Worm (Caenorhabditis elegans): ENCODE results near the gene clec-64.

clec-64 gene

ce11 chrII:12944587-12945126, 46.6 kb downstream of the clec-64 start (continued):
- TF ChIP-seq ceh-6 (GFP tag; optimal IDR thresholded peaks at IDR 0.05) (peak; percentile 24), nfya-1 (tag; optimal IDR thresholded peaks at IDR 0.05) (peak; percentile 66), hlh-8 (tag; optimal IDR thresholded peaks at IDR 0.05) (peak; percentile 25), K09A11.1 (tag; optimal IDR thresholded peaks at IDR 0.05; ENCODE audit: insufficient read depth) (no peak), pha-2 (tag; optimal IDR thresholded peaks at IDR 0.05) (peak; percentile 78), npax-4 (tag; optimal IDR thresholded peaks at IDR 0.05) (no peak), pag-3 (tag; optimal IDR thresholded peaks at IDR 0.05; ENCODE audit: borderline replicate concordance) (no peak), ahr-1 (tag; optimal IDR thresholded peaks at IDR 0.05) (no peak), pat-9 (tag; optimal IDR thresholded peaks at IDR 0.05) (peak; percentile 34), mec-3 (tag; optimal IDR thresholded peaks at IDR 0.05; ENCODE audit: borderline replicate concordance) (no peak), hlh-15 (tag; optimal IDR thresholded peaks at IDR 0.05) (no peak), sox-2 (GFP tag; IDR thresholded peaks at IDR 0.05) (peak; percentile 31; the same call in 1 of the 2 replicates), F13H6.1 (tag; optimal IDR thresholded peaks at IDR 0.05) (peak; percentile 37), nhr-232 (tag; optimal IDR thresholded peaks at IDR 0.05) (peak; percentile 22), ttx-3 (tag; optimal IDR thresholded peaks at IDR 0.05) (no peak), ceh-31 (tag; optimal IDR thresholded peaks at IDR 0.05) (peak; percentile 74), unc-55 (GFP tag; optimal IDR thresholded peaks at IDR 0.05) (peak; percentile 8), pax-1 (tag; optimal IDR thresholded peaks at IDR 0.05) (no peak), sdc-2 (tag; optimal IDR thresholded peaks at IDR 0.05) (peak; percentile 67), ets-4 (tag; optimal IDR thresholded peaks at IDR 0.05) (peak; percentile 12), ceh-45 (GFP tag; IDR thresholded peaks at IDR 0.05) (no peak), ceh-19 (GFP tag; optimal IDR thresholded peaks at IDR 0.05) (no peak), ceh-34 (tag; optimal IDR thresholded peaks at IDR 0.05) (peak; percentile 77), gmeb-2 (tag; optimal IDR thresholded peaks at IDR 0.05) (peak; percentile 45), ref-2 (tag; optimal IDR thresholded peaks at IDR 0.05) (peak; percentile 85), C38D4.7 (GFP tag; optimal IDR thresholded peaks at IDR 0.05) (peak; percentile 42), madf-2 (tag; optimal IDR thresholded peaks at IDR 0.05) (peak; percentile 26), lin-11 (tag; optimal IDR thresholded peaks at IDR 0.05) (peak; percentile 14), tbx-7 (tag; optimal IDR thresholded peaks at IDR 0.05) (peak; percentile 50), Y22D7AL.16 (tag; optimal IDR thresholded peaks at IDR 0.05) (no peak), tbx-2 (tag; optimal IDR thresholded peaks at IDR 0.05) (peak; percentile 82), zip-5 (tag; optimal IDR thresholded peaks at IDR 0.05) (no peak), pha-4 (tag; optimal IDR thresholded peaks at IDR 0.05) (no peak), odd-2 (tag; optimal IDR thresholded peaks at IDR 0.05) (no peak), fax-1 (tag; optimal IDR thresholded peaks at IDR 0.05) (no peak)

- no peak for TF ChIP-seq ceh-19 (GFP tag; optimal IDR thresholded peaks at IDR 0.05)
- no peak for TF ChIP-seq ceh-24 (tag; optimal IDR thresholded peaks at IDR 0.05)
- TF ChIP-seq pha-2 (tag; optimal IDR thresholded peaks at IDR 0.05): no peak
- TF ChIP-seq nhr-232 (tag; optimal IDR thresholded peaks at IDR 0.05): no peak
- no peak for TF ChIP-seq pros-1 (tag; optimal IDR thresholded peaks at IDR 0.05)
- TF ChIP-seq nfya-1 (tag; optimal IDR thresholded peaks at IDR 0.05): no peak
These were observed 50.1 kb downstream of the clec-64 start, which contains the start of gene F58G1.7 for ce11 chrII:12948158-12948557. TSS of gene F58G1.7 (minus strand) at chrII:12948258.

Data from whole organism, late embryonic.